Worm (Caenorhabditis elegans) whole organism, L1 larva: ENCODE measurements around the gene C14C11.7.
"Not testable (repeated sequence)": the region's sequence is repeated elsewhere in the genome, so short reads cannot be mapped to it uniquely, and the experiment has no call there.

Source experiments
- C34B4.2 ChIP-seq: sonication (generic microtip); optimal IDR thresholded peaks from 2 replicates; lab custom pipeline; 2017; ENCODE audit warnings: mild to moderate bottlenecking, missing genetic modification characterization, missing compliant biosample characterization
- Y116A8C.19 ChIP-seq: sonication (generic microtip); optimal IDR thresholded peaks from 2 replicates; lab custom pipeline; 2016; ENCODE audit warnings: missing compliant biosample characterization, missing genetic modification characterization, borderline replicate concordance
- aha-1 ChIP-seq: fragments of 150-350 bp; optimal IDR thresholded peaks from 2 replicates; lab custom pipeline; 2014; ENCODE audit warnings: missing biosample characterization, missing genetic modification characterization
- alr-1 ChIP-seq: fragments of 200-800 bp; sonication (Bioruptor generic); optimal IDR thresholded peaks from 2 replicates; lab custom pipeline; 2018; ENCODE audit warnings: borderline replicate concordance, mild to moderate bottlenecking, missing genetic modification characterization, missing compliant biosample characterization
- aly-2 ChIP-seq: fragments of 150-350 bp; optimal IDR thresholded peaks from 2 replicates; lab custom pipeline; 2014; ENCODE audit warnings: missing biosample characterization, missing genetic modification characterization
- ama-1 ChIP-seq: fragments of 150-350 bp; optimal IDR thresholded peaks from 2 replicates; lab custom pipeline; 2014
- ceh-88 ChIP-seq: fragments of 200-800 bp; sonication (Bioruptor generic); IDR thresholded peaks from 2 replicates; pipeline ENCODE4 v1.3.6; 2022; ENCODE audit warnings: missing genetic modification characterization, missing compliant biosample characterization
- dpl-1 ChIP-seq, 3 experiments: fragments of 150-350 bp in 2 of 3; sonication (generic microtip) in 1 of 3; optimal IDR thresholded peaks; 2 replicates each; lab custom pipeline; 2014 to 2017; ENCODE audit warnings: missing biosample characterization in 3 of 3, missing genetic modification characterization in 3 of 3, missing genetic modification reagents in 3 of 3
- efl-1 ChIP-seq, 4 experiments: fragments of 150-350 bp; optimal IDR thresholded peaks in 3 of 4; peaks in 1 of 4; 1 replicate in 1 of 4; 2 replicates in 3 of 4; lab custom pipeline; 2014; ENCODE audit warnings: missing biosample characterization in 2 of 4, missing genetic modification characterization in 2 of 4, missing genetic modification reagents in 2 of 4
- elt-3 ChIP-seq, 6 experiments: fragments of 150-350 bp in 1 of 6; sonication (generic microtip); optimal IDR thresholded peaks; 2 replicates each; lab custom pipeline; 2017 to 2018; ENCODE audit warnings: missing biosample characterization in 6 of 6, missing genetic modification characterization in 6 of 6, inconsistent platforms in 1 of 6
- ets-5 ChIP-seq: fragments of 200-800 bp; sonication (Bioruptor generic); IDR thresholded peaks from 2 replicates; pipeline ENCODE4 v1.3.6; 2022; ENCODE audit warnings: missing genetic modification characterization, missing compliant biosample characterization
- fkh-8 ChIP-seq: sonication (generic microtip); optimal IDR thresholded peaks from 2 replicates; lab custom pipeline; 2016; ENCODE audit warnings: mild to moderate bottlenecking, missing genetic modification characterization, missing compliant biosample characterization
- grh-1 ChIP-seq: fragments of 200-800 bp; sonication (Bioruptor generic); IDR thresholded peaks from 2 replicates; pipeline ENCODE4 v1.3.6; 2022; ENCODE audit warnings: missing genetic modification reagents, missing genetic modification characterization, missing compliant biosample characterization
- hlh-17 ChIP-seq: fragments of 200-800 bp; sonication (Bioruptor generic); optimal IDR thresholded peaks from 2 replicates; lab custom pipeline; 2018; ENCODE audit warnings: missing genetic modification characterization, mild to moderate bottlenecking, missing compliant biosample characterization, moderate library complexity, borderline replicate concordance
- hlh-4 ChIP-seq: sonication (generic microtip); optimal IDR thresholded peaks from 2 replicates; lab custom pipeline; 2016; ENCODE audit warnings: mild to moderate bottlenecking, missing genetic modification characterization, missing compliant biosample characterization
- lin-14 ChIP-seq: fragments of 200-800 bp; sonication (Bioruptor generic); optimal IDR thresholded peaks from 2 replicates; lab custom pipeline; 2018; ENCODE audit warnings: mild to moderate bottlenecking, missing genetic modification characterization, moderate library complexity, missing compliant biosample characterization
- lin-15B ChIP-seq: fragments of 150-350 bp; sonication (generic microtip); optimal IDR thresholded peaks from 3 replicates; lab custom pipeline; 2014; ENCODE audit warnings: missing biosample characterization, missing genetic modification characterization
- lin-35 ChIP-seq, 2 experiments: fragments of 150-350 bp; optimal IDR thresholded peaks; 2 replicates each; lab custom pipeline; 2014; ENCODE audit warnings: missing biosample characterization in 2 of 2, missing genetic modification characterization in 2 of 2, missing genetic modification reagents in 2 of 2
- lsy-2 ChIP-seq, 2 experiments: fragments of 150-350 bp; optimal IDR thresholded peaks; 2 replicates each; lab custom pipeline; 2014; ENCODE audit warnings: missing biosample characterization in 2 of 2, missing genetic modification characterization in 2 of 2
- mef-2 ChIP-seq: fragments of 150-350 bp; optimal IDR thresholded peaks from 2 replicates; lab custom pipeline; 2014; ENCODE audit warnings: missing biosample characterization, missing genetic modification characterization
- nhr-11 ChIP-seq: fragments of 150-350 bp; optimal IDR thresholded peaks from 2 replicates; lab custom pipeline; 2014; ENCODE audit warnings: missing biosample characterization, missing genetic modification characterization
- nhr-19 ChIP-seq: fragments of 200-800 bp; sonication (Bioruptor generic); conservative IDR thresholded peaks from 2 replicates; pipeline ENCODE4 v1.3.6; 2022; ENCODE audit warnings: missing genetic modification characterization, missing compliant biosample characterization
- nhr-20 ChIP-seq: sonication (generic microtip); optimal IDR thresholded peaks from 2 replicates; lab custom pipeline; 2016; ENCODE audit warnings: mild to moderate bottlenecking, missing genetic modification characterization, missing compliant biosample characterization
- nhr-237 ChIP-seq: fragments of 150-350 bp; optimal IDR thresholded peaks from 2 replicates; lab custom pipeline; 2014; ENCODE audit warnings: missing biosample characterization, missing genetic modification characterization
- nhr-28 ChIP-seq: fragments of 150-350 bp; optimal IDR thresholded peaks from 2 replicates; lab custom pipeline; 2014; ENCODE audit warnings: missing biosample characterization, missing genetic modification characterization
- nhr-47 ChIP-seq: sonication (generic microtip); optimal IDR thresholded peaks from 2 replicates; lab custom pipeline; 2016; ENCODE audit warnings: mild to moderate bottlenecking, missing genetic modification characterization, moderate library complexity, missing compliant biosample characterization
- nhr-71 ChIP-seq: sonication (generic microtip); optimal IDR thresholded peaks from 2 replicates; lab custom pipeline; 2016; ENCODE audit warnings: mild to moderate bottlenecking, missing genetic modification characterization, moderate library complexity, missing compliant biosample characterization
- nhr-77 ChIP-seq: fragments of 150-350 bp; optimal IDR thresholded peaks from 2 replicates; lab custom pipeline; 2014; ENCODE audit warnings: missing biosample characterization, missing genetic modification characterization
- nhr-85 ChIP-seq: sonication (generic microtip); peaks from one replicate; lab custom pipeline; 2016; ENCODE audit warnings: missing genetic modification characterization, inconsistent platforms, missing compliant biosample characterization
- nhr-90 ChIP-seq: sonication (generic microtip); optimal IDR thresholded peaks from 2 replicates; lab custom pipeline; 2016; ENCODE audit warnings: mild to moderate bottlenecking, missing genetic modification characterization, missing compliant biosample characterization; ENCODE audit not compliant: poor library complexity
- rnt-1 ChIP-seq: sonication (generic microtip); optimal IDR thresholded peaks from 2 replicates; lab custom pipeline; 2016; ENCODE audit warnings: mild to moderate bottlenecking, missing genetic modification characterization, moderate library complexity, missing compliant biosample characterization
- skn-1 ChIP-seq: fragments of 150-350 bp; optimal IDR thresholded peaks from 2 replicates; lab custom pipeline; 2014; ENCODE audit warnings: missing biosample characterization, missing genetic modification characterization
- snu-23 ChIP-seq: sonication (generic microtip); optimal IDR thresholded peaks from 2 replicates; lab custom pipeline; 2016; ENCODE audit warnings: missing genetic modification characterization, missing compliant biosample characterization
- sptf-1 ChIP-seq: fragments of 150-350 bp; optimal IDR thresholded peaks from 2 replicates; lab custom pipeline; 2014; ENCODE audit warnings: missing biosample characterization, missing genetic modification characterization
- swsn-7 ChIP-seq: sonication (generic microtip); optimal IDR thresholded peaks from 2 replicates; lab custom pipeline; 2016; ENCODE audit warnings: missing genetic modification characterization, missing compliant biosample characterization
- tlp-1 ChIP-seq: fragments of 150-350 bp; optimal IDR thresholded peaks from 2 replicates; lab custom pipeline; 2014; ENCODE audit warnings: missing biosample characterization, missing genetic modification characterization
- vab-15 ChIP-seq: sonication (generic microtip); optimal IDR thresholded peaks from 2 replicates; lab custom pipeline; 2017; ENCODE audit warnings: missing genotype, mild to moderate bottlenecking, missing genetic modification characterization, missing compliant biosample characterization
- ztf-4 ChIP-seq: fragments of 150-350 bp; optimal IDR thresholded peaks from 2 replicates; lab custom pipeline; 2014; ENCODE audit warnings: missing biosample characterization, missing genetic modification characterization

The C14C11.7 gene

DNA sequence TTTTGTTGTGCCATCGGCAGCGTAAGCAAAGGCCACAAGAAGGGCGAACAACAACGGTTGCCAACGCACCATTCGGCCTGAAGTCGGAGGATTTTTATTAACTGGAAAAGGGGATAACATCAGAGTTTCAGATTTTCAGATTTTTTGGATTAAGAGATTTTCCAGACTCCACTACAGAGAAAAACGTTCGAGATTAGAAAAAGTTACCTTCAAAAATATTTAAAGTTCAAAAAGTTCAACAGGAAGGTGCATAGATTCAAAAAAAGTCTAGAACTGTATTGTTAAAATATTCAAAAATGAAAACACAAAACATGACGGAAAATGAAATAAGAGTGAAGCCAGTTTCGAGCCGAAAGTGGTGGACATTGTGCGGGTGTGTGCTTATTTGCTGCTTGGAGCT lies 10.1 kb upstream of the C14C11.7 start, which contains the start of gene pqn-13:
Gene pqn-13 (minus strand): TSS at position 101 of the 400 bp plus-strand sequence.
- TF ChIP-seq nhr-85 (peak; percentile 8), ceh-88 (GFP tag; lab: Robert Waterston, UW) (no peak)
- TF ChIP-seq, all 84 proteins: peak for 1

DNA sequence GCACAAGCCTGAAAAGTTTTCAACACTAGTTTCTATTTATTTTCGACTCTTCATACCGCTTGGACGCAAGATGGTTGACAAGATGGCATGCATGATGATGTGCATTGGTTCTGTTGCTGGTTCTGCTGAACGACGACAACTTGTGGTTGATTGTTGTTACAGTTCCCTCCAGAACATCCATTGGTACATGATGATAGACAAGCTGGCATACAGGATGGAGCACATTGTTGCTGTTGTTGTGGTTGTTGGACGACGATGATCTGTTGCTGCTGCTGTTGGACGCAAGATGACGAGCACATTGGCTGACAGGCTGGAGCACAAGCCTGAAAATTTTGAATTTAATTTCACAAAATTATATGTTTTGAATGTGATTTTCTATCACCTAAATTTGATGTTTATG lies 6.4 kb upstream of the C14C11.7 start:
- TF ChIP-seq lin-14 (GFP tag; lab: Kevin White, UChicago) (no peak), efl-1 (optimal IDR thresholded peaks at IDR 0.05; lab: Kevin White, UChicago) (no peak), efl-1 (GFP tag; optimal IDR thresholded peaks at IDR 0.05 in 1 of 2; lab: Kevin White, UChicago) (peak in 1 of 2 experiments; percentile 91)

DNA sequence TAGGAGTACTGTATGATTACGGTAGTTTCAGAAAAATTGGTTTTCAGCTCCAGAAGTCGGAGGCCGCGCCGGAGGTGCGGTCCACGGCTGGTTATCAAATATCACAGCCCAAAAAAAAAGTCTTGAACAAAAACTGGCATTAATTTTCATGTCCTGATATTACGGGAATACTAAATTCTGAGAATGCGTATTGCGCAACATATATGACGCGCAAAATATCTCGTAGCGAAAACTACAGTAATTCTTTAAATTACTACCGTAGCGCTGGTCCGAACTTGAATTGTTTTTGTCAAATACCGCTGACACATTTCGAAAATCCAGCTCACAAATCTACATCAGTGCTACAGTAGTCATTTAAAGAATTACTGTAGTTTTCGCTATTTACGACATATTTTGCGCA lies 3.1 kb upstream of the C14C11.7 start:
- no peak for TF ChIP-seq ets-5
- TF ChIP-seq nhr-77 (tag; lab: Kevin White, UChicago): no peak
- TF ChIP-seq lsy-2 (tag; optimal IDR thresholded peaks at IDR 0.05; lab: Kevin White, UChicago): no peak
- no peak for TF ChIP-seq nhr-28 (tag; lab: Kevin White, UChicago)
- TF ChIP-seq lin-15B (tag; lab: Kevin White, UChicago): no peak
- no peak for TF ChIP-seq swsn-7
- TF ChIP-seq nhr-20 (tag; lab: Kevin White, UChicago): no peak
- TF ChIP-seq ama-1 (lab: Kevin White, UChicago): no peak
- no peak for TF ChIP-seq ztf-4 (tag; lab: Kevin White, UChicago)
- TF ChIP-seq aly-2 (tag; lab: Kevin White, UChicago): no peak
- TF ChIP-seq mef-2 (tag; lab: Kevin White, UChicago): no peak
- no peak for TF ChIP-seq aha-1 (tag; lab: Kevin White, UChicago)
- no peak for TF ChIP-seq fkh-8 (tag; lab: Kevin White, UChicago)
- TF ChIP-seq hlh-4 (tag; lab: Kevin White, UChicago): no peak

DNA sequence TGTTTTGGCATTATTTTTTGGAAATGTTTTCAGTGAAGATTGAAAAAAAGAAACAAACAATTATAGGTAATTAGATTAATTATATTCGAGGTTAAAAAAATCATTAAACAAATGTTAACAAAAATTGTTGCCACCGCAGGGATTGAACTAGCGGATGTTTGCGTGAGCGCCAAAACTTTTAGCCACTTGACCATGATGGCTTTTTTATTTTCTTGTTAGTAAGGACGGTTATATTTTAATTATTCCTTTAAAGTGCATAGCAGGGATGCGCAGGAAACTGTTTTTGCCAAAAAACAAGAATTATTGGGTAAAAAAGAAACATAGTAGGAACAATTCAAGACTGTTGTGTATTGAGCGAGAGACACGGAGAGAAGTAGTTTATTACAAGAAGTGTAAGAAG lies 1.5 kb upstream of the C14C11.7 start:
- TF ChIP-seq lin-35 (GFP tag; optimal IDR thresholded peaks at IDR 0.05; lab: Kevin White, UChicago) (peak in 1 of 2 experiments; percentile 3), ets-5 (no peak), grh-1 (GFP tag; lab: Robert Waterston, UW) (0 out of 2 replicates have a peak, but pooled peaks have one; percentile 17), nhr-47 (tag; lab: Kevin White, UChicago) (peak; percentile 36), nhr-90 (tag; lab: Kevin White, UChicago) (peak; percentile 59), efl-1 (optimal IDR thresholded peaks at IDR 0.05; lab: Kevin White, UChicago) (no peak), efl-1 (GFP tag; optimal IDR thresholded peaks at IDR 0.05 in 1 of 2; lab: Kevin White, UChicago) (peak in 1 of 2 experiments; percentile 92), swsn-7 (no peak), nhr-85 (peak; percentile 68)

DNA sequence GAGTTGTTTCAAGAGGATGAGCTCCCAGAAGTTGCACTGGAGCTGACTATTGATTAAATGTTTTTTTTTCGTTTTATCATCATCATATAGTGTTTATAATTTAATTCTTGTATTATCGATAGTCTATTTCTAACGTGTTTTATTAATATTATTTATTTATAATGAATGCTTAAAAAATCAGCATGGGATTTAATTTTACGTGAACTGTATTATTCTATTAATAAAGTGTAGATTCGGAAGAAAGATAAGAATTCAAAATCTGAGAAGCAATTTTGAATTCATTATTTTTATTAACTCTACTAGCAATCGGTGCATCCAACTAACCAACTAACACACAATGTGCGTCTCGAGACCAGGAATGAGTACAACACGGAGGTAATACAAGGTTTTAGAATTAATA lies 2.6 kb downstream of the C14C11.7 start, which contains the start of gene C14C11.1:
Gene C14C11.1 (plus strand): TSS at position 301 of the 400 bp plus-strand sequence.
- TF ChIP-seq lin-35 (GFP tag; optimal IDR thresholded peaks at IDR 0.05; lab: Kevin White, UChicago); nhr-11 (tag; lab: Kevin White, UChicago); alr-1 (tag; lab: Kevin White, UChicago): not testable (repeated sequence)

DNA sequence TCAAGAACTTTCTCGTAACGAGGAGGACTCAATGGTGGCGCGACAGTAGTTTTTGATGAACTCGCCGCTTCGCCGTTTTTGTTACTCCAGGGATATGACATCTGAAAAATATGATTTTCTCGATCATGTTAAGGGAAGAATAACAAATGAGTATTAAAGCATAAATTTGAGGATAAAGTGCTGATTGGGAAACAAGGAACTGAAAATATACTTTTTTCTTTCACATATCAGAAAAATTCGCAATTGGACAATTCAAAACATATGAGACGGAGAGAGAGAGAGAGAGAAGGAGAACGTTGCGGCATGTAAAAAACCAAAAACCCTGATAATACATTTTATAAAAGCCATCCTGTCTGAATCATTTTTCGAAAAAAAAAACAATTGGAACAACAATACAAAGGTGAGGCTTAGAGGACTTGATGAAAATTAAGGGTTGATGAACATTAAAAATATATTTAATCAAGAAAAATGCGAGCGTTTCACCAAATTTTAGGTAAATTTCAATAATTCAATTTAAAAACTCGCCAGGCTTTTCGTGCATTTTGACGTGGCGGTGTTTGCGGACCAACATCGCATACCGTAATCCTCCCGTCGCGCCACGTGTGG lies 5.2 kb downstream of the C14C11.7 start, which contains the start of the genes mut-14 and C14C11.2:
Gene mut-14 (minus strand): TSS at position 101 of the 606 bp plus-strand sequence.
Gene C14C11.2 (plus strand): TSS at position 556 of the 606 bp plus-strand sequence.
- TF ChIP-seq ztf-4 (tag; lab: Kevin White, UChicago): no peak
- TF ChIP-seq skn-1 (tag; lab: Kevin White, UChicago): no peak
- TF ChIP-seq vab-15 (tag; lab: Kevin White, UChicago): no peak
- TF ChIP-seq snu-23 (GFP tag; lab: Kevin White, UChicago): no peak
- TF ChIP-seq hlh-17 (GFP tag; lab: Kevin White, UChicago): no peak
- TF ChIP-seq dpl-1 (GFP tag; optimal IDR thresholded peaks at IDR 0.05; lab: Kevin White, UChicago): no peak
- TF ChIP-seq nhr-11 (tag; lab: Kevin White, UChicago): no peak
- TF ChIP-seq nhr-237: no peak
- no peak for TF ChIP-seq lin-15B (tag; lab: Kevin White, UChicago)
- TF ChIP-seq aha-1 (tag; lab: Kevin White, UChicago): no peak
- no peak for TF ChIP-seq tlp-1 (tag; lab: Kevin White, UChicago)
- no peak for TF ChIP-seq efl-1 (optimal IDR thresholded peaks at IDR 0.05; lab: Kevin White, UChicago)
- TF ChIP-seq efl-1 (GFP tag; optimal IDR thresholded peaks at IDR 0.05 in 1 of 2; lab: Kevin White, UChicago): no peak
- no peak for TF ChIP-seq sptf-1 (tag; lab: Kevin White, UChicago)
- TF ChIP-seq C34B4.2 (tag; lab: Kevin White, UChicago): no peak
- no peak for TF ChIP-seq nhr-19 (GFP tag; lab: Robert Waterston, UW)
- no peak for TF ChIP-seq rnt-1 (tag; lab: Kevin White, UChicago)
- TF ChIP-seq elt-3 (tag; optimal IDR thresholded peaks at IDR 0.05; lab: Kevin White, UChicago): no peak
- TF ChIP-seq Y116A8C.19: no peak
- TF ChIP-seq lin-35 (GFP tag; optimal IDR thresholded peaks at IDR 0.05; lab: Kevin White, UChicago): no peak
- TF ChIP-seq nhr-71: no peak
